Fruit fly (Drosophila melanogaster) whole organism, embryonic: Measurements from ENCODE around the gene CG13315.

Experiments
- Atf3 ChIP-seq: fragments of 200-800 bp; sonication (Bioruptor generic); optimal IDR thresholded peaks from 3 replicates; lab custom pipeline; 2016; ENCODE audit warnings: missing biosample characterization, missing genetic modification characterization
- CG10209 ChIP-seq: fragments of 200-800 bp; sonication (Bioruptor generic); optimal IDR thresholded peaks from 3 replicates; lab custom pipeline; 2017; ENCODE audit warnings: missing biosample characterization, mild to moderate bottlenecking, missing genetic modification characterization, missing genetic modification reagents
- CG11398 ChIP-seq: fragments of 200-800 bp; sonication (Bioruptor generic); optimal IDR thresholded peaks from 2 replicates; lab custom pipeline; 2016; ENCODE audit warnings: missing biosample characterization, missing genetic modification characterization
- CG13424 ChIP-seq: fragments of 200-800 bp; sonication (Bioruptor generic); optimal IDR thresholded peaks from 2 replicates; lab custom pipeline; 2019; ENCODE audit warnings: missing biosample characterization, mild to moderate bottlenecking, missing genetic modification characterization, moderate library complexity
- CG13624 ChIP-seq: fragments of 200-800 bp; sonication (Bioruptor generic); optimal IDR thresholded peaks from 2 replicates; lab custom pipeline; 2016; ENCODE audit warnings: missing biosample characterization, missing genetic modification characterization
- CG13775 ChIP-seq: fragments of 200-800 bp; sonication (Bioruptor generic); optimal IDR thresholded peaks from 3 replicates; lab custom pipeline; 2017; ENCODE audit warnings: missing biosample characterization, mild to moderate bottlenecking, missing genetic modification characterization
- CG14710 ChIP-seq: fragments of 200-800 bp; sonication (Bioruptor generic); optimal IDR thresholded peaks from 3 replicates; lab custom pipeline; 2019; ENCODE audit warnings: missing biosample characterization, mild to moderate bottlenecking, missing genetic modification characterization, moderate library complexity
- CG15011 ChIP-seq: fragments of 200-800 bp; sonication (Bioruptor generic); optimal IDR thresholded peaks from 3 replicates; lab custom pipeline; 2018; ENCODE audit warnings: missing biosample characterization, mild to moderate bottlenecking, missing genetic modification characterization
- CG15479 ChIP-seq: fragments of 200-800 bp; sonication (Bioruptor generic); optimal IDR thresholded peaks from 3 replicates; lab custom pipeline; 2019; ENCODE audit warnings: missing biosample characterization, mild to moderate bottlenecking, missing genetic modification characterization, moderate library complexity
- CG1602 ChIP-seq: fragments of 200-800 bp; sonication (Bioruptor generic); optimal IDR thresholded peaks from 3 replicates; lab custom pipeline; 2016; ENCODE audit warnings: missing biosample characterization, missing genetic modification characterization
- CG17186 ChIP-seq: fragments of 200-800 bp; sonication (Bioruptor generic); optimal IDR thresholded peaks from 3 replicates; lab custom pipeline; 2017; ENCODE audit warnings: missing biosample characterization, missing genetic modification reagents, missing genetic modification characterization
- CG31441 ChIP-seq: fragments of 200-800 bp; sonication (Bioruptor generic); IDR thresholded peaks from 2 replicates; pipeline ENCODE4 v1.3.6; 2022; ENCODE audit warnings: missing biosample characterization, missing genetic modification characterization
- CG32532 ChIP-seq: fragments of 200-800 bp; sonication (Bioruptor generic); IDR thresholded peaks from 2 replicates; pipeline ENCODE4 v1.3.6; 2022; ENCODE audit warnings: missing biosample characterization, missing genetic modification characterization
- CG33557 ChIP-seq: fragments of 200-800 bp; sonication (Bioruptor generic); optimal IDR thresholded peaks from 2 replicates; lab custom pipeline; 2019; ENCODE audit warnings: missing biosample characterization, mild to moderate bottlenecking, missing genetic modification characterization, moderate library complexity
- CG7745 ChIP-seq: fragments of 200-800 bp; sonication (Bioruptor generic); optimal IDR thresholded peaks from 2 replicates; lab custom pipeline; 2018; ENCODE audit warnings: missing biosample characterization, mild to moderate bottlenecking, missing genetic modification characterization, moderate library complexity
- CG8359 ChIP-seq: fragments of 200-800 bp; sonication (Bioruptor generic); optimal IDR thresholded peaks from 2 replicates; lab custom pipeline; 2017; ENCODE audit warnings: missing biosample characterization, mild to moderate bottlenecking, missing genetic modification characterization, borderline replicate concordance
- CG8944 ChIP-seq: fragments of 200-800 bp; sonication (Bioruptor generic); optimal IDR thresholded peaks from 3 replicates; lab custom pipeline; 2016; ENCODE audit warnings: missing biosample characterization, missing genetic modification characterization
- CHES-1-like ChIP-seq: fragments of 200-800 bp; sonication (Bioruptor generic); optimal IDR thresholded peaks from 2 replicates; lab custom pipeline; 2016; ENCODE audit warnings: missing biosample characterization, missing genetic modification characterization
- Camta ChIP-seq: fragments of 200-800 bp; sonication (Bioruptor generic); optimal IDR thresholded peaks from 2 replicates; lab custom pipeline; 2016; ENCODE audit warnings: missing biosample characterization, missing genetic modification characterization
- D19B ChIP-seq: fragments of 200-800 bp; sonication (Bioruptor generic); optimal IDR thresholded peaks from 2 replicates; lab custom pipeline; 2017; ENCODE audit warnings: missing biosample characterization, mild to moderate bottlenecking, missing genetic modification characterization
- Elba2 ChIP-seq: fragments of 200-800 bp; sonication (Bioruptor generic); optimal IDR thresholded peaks from 3 replicates; lab custom pipeline; 2016; ENCODE audit warnings: missing biosample characterization, missing genetic modification characterization
- HLH3B ChIP-seq: fragments of 200-800 bp; sonication (Bioruptor generic); IDR thresholded peaks from 2 replicates; pipeline ENCODE4 v1.3.6; 2022; ENCODE audit warnings: missing biosample characterization, missing genetic modification characterization
- Hsf ChIP-seq: fragments of 200-800 bp; sonication (Bioruptor generic); optimal IDR thresholded peaks from 3 replicates; lab custom pipeline; 2016; ENCODE audit warnings: missing biosample characterization, missing genetic modification characterization
- MTF-1 ChIP-seq: fragments of 200-800 bp; sonication (Bioruptor generic); optimal IDR thresholded peaks from 2 replicates; lab custom pipeline; 2018; ENCODE audit warnings: missing biosample characterization, mild to moderate bottlenecking, missing genetic modification characterization, borderline replicate concordance
- NC2β ChIP-seq: fragments of 200-800 bp; sonication (Bioruptor generic); optimal IDR thresholded peaks from 2 replicates; lab custom pipeline; 2016; ENCODE audit warnings: missing biosample characterization, missing genetic modification characterization
- NK7.1 ChIP-seq: fragments of 200-800 bp; sonication (Bioruptor generic); optimal IDR thresholded peaks from 3 replicates; lab custom pipeline; 2016; ENCODE audit warnings: missing biosample characterization, missing genetic modification characterization
- Nf-YA ChIP-seq: fragments of 200-800 bp; sonication (Bioruptor generic); IDR thresholded peaks from 2 replicates; pipeline ENCODE4 v1.3.6; 2022; ENCODE audit warnings: missing biosample characterization, missing genetic modification characterization
- Sox100B ChIP-seq: fragments of 200-800 bp; sonication (Bioruptor generic); optimal IDR thresholded peaks from 3 replicates; lab custom pipeline; 2018; ENCODE audit warnings: missing biosample characterization, mild to moderate bottlenecking, missing genetic modification characterization
- Xrp1 ChIP-seq: fragments of 200-800 bp; sonication (Bioruptor generic); IDR thresholded peaks from 2 replicates; pipeline ENCODE4 v1.3.6; 2022; ENCODE audit warnings: missing biosample characterization, missing genetic modification characterization
- abd-A ChIP-seq: fragments of 200-800 bp; sonication (Bioruptor generic); optimal IDR thresholded peaks from 3 replicates; lab custom pipeline; 2019; ENCODE audit warnings: missing biosample characterization, mild to moderate bottlenecking, missing genetic modification characterization, moderate library complexity
- amos ChIP-seq: fragments of 200-800 bp; sonication (Bioruptor generic); IDR thresholded peaks from 2 replicates; pipeline ENCODE4 v1.3.6; 2022; ENCODE audit warnings: missing biosample characterization, missing genetic modification characterization; ENCODE audit not compliant: partially characterized antibody
- chinmo ChIP-seq: fragments of 200-800 bp; sonication (Bioruptor generic); IDR thresholded peaks from 4 replicates; pipeline ENCODE4 v1.3.6; 2022; ENCODE audit warnings: missing biosample characterization, missing genetic modification characterization; ENCODE audit not compliant: partially characterized antibody
- chm ChIP-seq: fragments of 200-800 bp; sonication (Bioruptor generic); IDR thresholded peaks from 2 replicates; pipeline ENCODE4 v1.3.6; 2022; ENCODE audit warnings: missing biosample characterization, missing genetic modification characterization
- da ChIP-seq: fragments of 200-800 bp; sonication (Bioruptor generic); optimal IDR thresholded peaks from 2 replicates; lab custom pipeline; 2016; ENCODE audit warnings: missing biosample characterization, missing genetic modification characterization
- eyg ChIP-seq: fragments of 200-800 bp; sonication (Bioruptor generic); optimal IDR thresholded peaks from 3 replicates; lab custom pipeline; 2016; ENCODE audit warnings: missing biosample characterization, missing genetic modification characterization
- ind ChIP-seq: fragments of 200-800 bp; sonication (Bioruptor generic); optimal IDR thresholded peaks from 3 replicates; lab custom pipeline; 2016; ENCODE audit warnings: missing biosample characterization, missing genetic modification characterization
- lbe ChIP-seq: fragments of 200-800 bp; sonication (Bioruptor generic); optimal IDR thresholded peaks from 2 replicates; lab custom pipeline; 2016; ENCODE audit warnings: missing biosample characterization, mild to moderate bottlenecking, missing genetic modification characterization
- nau ChIP-seq: fragments of 200-800 bp; sonication (Bioruptor generic); optimal IDR thresholded peaks from 3 replicates; lab custom pipeline; 2017; ENCODE audit warnings: missing biosample characterization, mild to moderate bottlenecking, missing genetic modification characterization, missing genetic modification reagents
- otp ChIP-seq: fragments of 200-800 bp; sonication (Bioruptor generic); IDR thresholded peaks from 3 replicates; pipeline ENCODE4, ENCODE4 v1.3.6; 2022; ENCODE audit warnings: missing biosample characterization, missing genetic modification characterization
- pan ChIP-seq, 4 experiments: fragments of >200 bp in 3 of 4; fragments of 200-800 bp in 1 of 4; sonication (Bioruptor generic) in 1 of 4; optimal IDR thresholded peaks in 3 of 4; IDR thresholded peaks in 1 of 4; 2 replicates each; pipeline versions ENCODE4 v1.3.6 to Lab custom; 2017 to 2022; ENCODE audit warnings: missing biosample characterization in 2 of 4, missing genetic modification characterization in 2 of 4, mixed read lengths in 1 of 4
- pnt ChIP-seq: fragments of 200-800 bp; sonication (Bioruptor generic); optimal IDR thresholded peaks from 3 replicates; lab custom pipeline; 2016; ENCODE audit warnings: missing biosample characterization, missing genetic modification characterization
- psq ChIP-seq: fragments of 200-800 bp; sonication (Bioruptor generic); optimal IDR thresholded peaks from 2 replicates; lab custom pipeline; 2017; ENCODE audit warnings: missing biosample characterization, missing genetic modification characterization
- rib ChIP-seq: fragments of 200-800 bp; sonication (Bioruptor generic); IDR thresholded peaks from 2 replicates; pipeline ENCODE4 v1.3.6; 2022; ENCODE audit warnings: missing biosample characterization, missing genetic modification characterization
- sd ChIP-seq: fragments of 200-800 bp; sonication (Bioruptor generic); optimal IDR thresholded peaks from 3 replicates; lab custom pipeline; 2018; ENCODE audit warnings: missing biosample characterization, mild to moderate bottlenecking, missing genetic modification characterization, moderate library complexity
- slp2 ChIP-seq: fragments of 200-800 bp; sonication (Bioruptor generic); optimal IDR thresholded peaks from 2 replicates; lab custom pipeline; 2016; ENCODE audit warnings: missing biosample characterization, missing genetic modification characterization
- tap ChIP-seq: fragments of 200-800 bp; optimal IDR thresholded peaks from 3 replicates; lab custom pipeline; 2019; ENCODE audit warnings: missing biosample characterization, mild to moderate bottlenecking, missing genetic modification characterization, moderate library complexity
- tgo ChIP-seq: fragments of 200-800 bp; sonication (Bioruptor generic); IDR thresholded peaks from 3 replicates; pipeline ENCODE4 v1.3.6; 2022; ENCODE audit warnings: missing biosample characterization, missing genetic modification characterization
- ttk ChIP-seq: fragments of 200-800 bp; sonication (Bioruptor generic); IDR thresholded peaks from 2 replicates; pipeline ENCODE4 v2.1.2; 2022; ENCODE audit warnings: missing biosample characterization, missing genetic modification characterization

Gene CG13315

dm6 chr3L:9127690-9128458 is 31.2 kb downstream of the CG13315 start (continued):
- no peak for TF ChIP-seq CG33557 (GFP tag; lab: Kevin White, UChicago)
- peak; percentile 14 for TF ChIP-seq D19B (GFP tag; lab: Kevin White, UChicago)
- peak; percentile 46; the same call in 1 of the 2 replicates for TF ChIP-seq CG31441 (GFP tag; lab: Robert Waterston, UW)
- no peak for TF ChIP-seq psq
- TF ChIP-seq Sox100B (GFP tag; lab: Kevin White, UChicago) = peak; percentile 56
- TF ChIP-seq CHES-1-like = peak; percentile 50
- TF ChIP-seq CG13424 (tag; lab: Kevin White, UChicago) = peak; percentile 61
- peak; percentile 49 for TF ChIP-seq ind
- TF ChIP-seq CG13775 (GFP tag; lab: Kevin White, UChicago) = peak; percentile 43
- no peak for TF ChIP-seq abd-A
- peak; percentile 32 for TF ChIP-seq eyg (GFP tag; lab: Kevin White, UChicago)
- no peak for TF ChIP-seq amos (GFP tag; lab: Robert Waterston, UW)
- peak; percentile 4 for TF ChIP-seq CG8359 (GFP tag; lab: Kevin White, UChicago)
- TF ChIP-seq CG13624 (GFP tag; lab: Kevin White, UChicago) = peak; percentile 39
- peak; percentile 60 for TF ChIP-seq tgo
- no peak for TF ChIP-seq pan (optimal IDR thresholded peaks at IDR 0.05; lab: Kevin White, UChicago)
- peak in 1 of 2 experiments; percentile 18 for TF ChIP-seq pan (GFP tag; optimal IDR thresholded peaks at IDR 0.05 in 1 of 2, IDR thresholded peaks at IDR 0.05 in 1 of 2)
- peak; percentile 29; the same call in 1 of the 2 replicates for TF ChIP-seq HLH3B
- peak; percentile 18 for TF ChIP-seq Atf3 (GFP tag; lab: Kevin White, UChicago)
- peak; percentile 35 for TF ChIP-seq CG1602 (GFP tag; lab: Kevin White, UChicago)
- no peak for TF ChIP-seq CG17186
- no peak for TF ChIP-seq CG7745 (tag; lab: Kevin White, UChicago)
- no peak for TF ChIP-seq CG15479
- no peak for TF ChIP-seq ttk (GFP tag; lab: Robert Waterston, UW)
- no peak for TF ChIP-seq tap (tag; lab: Kevin White, UChicago)
- no peak for TF ChIP-seq otp
- peak; percentile 26 for TF ChIP-seq da (GFP tag; lab: Kevin White, UChicago)
- no peak for TF ChIP-seq CG15011 (GFP tag; lab: Kevin White, UChicago)
- peak; percentile 65 for TF ChIP-seq Camta (GFP tag; lab: Kevin White, UChicago)
- TF ChIP-seq NK7.1 = peak; percentile 19
- no peak for TF ChIP-seq sd (tag; lab: Kevin White, UChicago)
- TF ChIP-seq Hsf (GFP tag; lab: Kevin White, UChicago) = peak; percentile 48
- TF ChIP-seq CG11398 = peak; percentile 55
- TF ChIP-seq lbe (GFP tag; lab: Kevin White, UChicago) = no peak
- TF ChIP-seq Nf-YA (GFP tag; lab: Robert Waterston, UW) = 0 out of 2 replicates have a peak, but pooled peaks have one; percentile 1
- TF ChIP-seq MTF-1 (GFP tag; lab: Kevin White, UChicago) = no peak
- peak; percentile 33; the same call in 1 of the 2 replicates for TF ChIP-seq Xrp1 (GFP tag; lab: Robert Waterston, UW)
- TF ChIP-seq CG10209 = peak; percentile 51
- TF ChIP-seq slp2 = peak; percentile 51
- peak; percentile 46 for TF ChIP-seq CG14710 (tag; lab: Kevin White, UChicago)
- no peak; the same call in 1 of the 2 replicates for TF ChIP-seq CG32532 (GFP tag; lab: Robert Waterston, UW)
- TF ChIP-seq chinmo = peak; percentile 62; the same call in 1 of the 4 replicates
- TF ChIP-seq pnt = peak; percentile 42
- TF ChIP-seq rib (GFP tag; lab: Robert Waterston, UW) = no peak
- peak; percentile 46 for TF ChIP-seq NC2β (GFP tag; lab: Kevin White, UChicago)
- peak; percentile 39 for TF ChIP-seq CG8944 (GFP tag; lab: Kevin White, UChicago)
- peak; percentile 23 for TF ChIP-seq nau (GFP tag; lab: Kevin White, UChicago)
- no peak for TF ChIP-seq Elba2 (GFP tag; lab: Kevin White, UChicago)
- peak; percentile 32; the same call in 1 of the 2 replicates for TF ChIP-seq chm
